Fruit fly (Drosophila melanogaster) whole organism, adult: ENCODE results near the gene edin.

ENCODE experiments used
- Hr96 ChIP-seq: fragments of 200-800 bp; sonication (Bioruptor generic); optimal IDR thresholded peaks from 2 replicates; lab custom pipeline; 2016; ENCODE audit warnings: missing biosample characterization, missing genetic modification characterization
- cic ChIP-seq: fragments of 200-800 bp; sonication (Bioruptor generic); optimal IDR thresholded peaks from 2 replicates; lab custom pipeline; 2017; ENCODE audit warnings: missing biosample characterization, mild to moderate bottlenecking, missing genetic modification characterization, moderate library complexity

DNA sequence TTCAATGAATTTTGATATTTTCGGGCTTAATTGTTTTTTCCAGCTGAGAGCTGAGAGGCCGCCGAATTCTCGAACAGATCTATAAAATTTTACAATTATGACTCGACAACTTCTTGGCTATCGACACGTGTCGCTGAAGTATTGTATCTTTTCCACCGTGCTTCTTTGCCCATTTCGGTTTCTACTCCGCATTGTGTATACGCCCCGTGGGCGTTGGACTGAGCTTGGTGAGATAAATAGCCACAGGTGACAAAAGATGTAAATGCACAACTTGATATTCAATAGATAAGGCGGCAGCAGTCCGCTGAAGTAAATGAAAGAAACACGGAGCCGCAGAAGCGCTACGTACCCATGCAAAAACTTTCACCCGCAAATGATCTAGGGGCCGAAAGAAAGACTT lies 1.4 kb upstream of the edin start:
- no peak for TF ChIP-seq Hr96 (GFP tag; lab: Kevin White, UChicago)
- TF ChIP-seq cic (GFP tag; lab: Kevin White, UChicago) = no peak
